Worm (Caenorhabditis elegans) whole organism, L4 larva: ENCODE data around the gene fox-1.

ENCODE experiments used
- F26F4.8 ChIP-seq: fragments of 200-800 bp; sonication (Bioruptor generic); conservative IDR thresholded peaks from 2 replicates; pipeline ENCODE4 v1.3.6; 2022; ENCODE audit warnings: missing genetic modification characterization, missing compliant biosample characterization
- F37D6.2 ChIP-seq: sonication (generic microtip); optimal IDR thresholded peaks from 2 replicates; lab custom pipeline; 2016; ENCODE audit warnings: mild to moderate bottlenecking, missing genetic modification characterization, missing compliant biosample characterization
- Y105C5A.15 ChIP-seq: fragments of 200-800 bp; sonication (Bioruptor generic); IDR thresholded peaks from 2 replicates; pipeline ENCODE4 v1.3.6; 2022; ENCODE audit warnings: missing genetic modification characterization, missing compliant biosample characterization
- Y48G9A.11 ChIP-seq: fragments of 200-800 bp; sonication (Bioruptor generic); IDR thresholded peaks from 2 replicates; pipeline ENCODE4 v1.3.6; 2022; ENCODE audit warnings: missing genetic modification reagents, missing genetic modification characterization, missing compliant biosample characterization
- aha-1 ChIP-seq: fragments of 150-350 bp; peaks from one replicate; lab custom pipeline; 2014; ENCODE audit warnings: missing biosample characterization, missing genetic modification characterization
- aly-2 ChIP-seq: sonication (generic microtip); optimal IDR thresholded peaks from 2 replicates; lab custom pipeline; 2018; ENCODE audit warnings: missing biosample characterization, missing genetic modification characterization
- arid-1 ChIP-seq: fragments of 200-800 bp; sonication (Bioruptor generic); conservative IDR thresholded peaks from 2 replicates; pipeline ENCODE4 v1.3.6; 2022; ENCODE audit warnings: missing genetic modification reagents, missing genetic modification characterization, missing compliant biosample characterization
- ceh-44 ChIP-seq: fragments of 200-800 bp; sonication (Bioruptor generic); IDR thresholded peaks from 2 replicates; pipeline ENCODE4 v1.3.6; 2022; ENCODE audit warnings: missing genetic modification reagents, missing genetic modification characterization, missing compliant biosample characterization
- ceh-82 ChIP-seq: sonication (generic microtip); optimal IDR thresholded peaks from 2 replicates; lab custom pipeline; 2017; ENCODE audit warnings: missing biosample characterization, missing genetic modification characterization
- ces-1 ChIP-seq: fragments of 150-350 bp; sonication (generic microtip); optimal IDR thresholded peaks from 4 replicates; lab custom pipeline; 2014; ENCODE audit warnings: missing biosample characterization, missing genetic modification reagents, missing genetic modification characterization
- daf-12 ChIP-seq: fragments of 150-350 bp; optimal IDR thresholded peaks from 2 replicates; lab custom pipeline; 2014; ENCODE audit warnings: missing biosample characterization, missing genetic modification reagents, missing genetic modification characterization
- dmd-6 ChIP-seq: fragments of 200-800 bp; sonication (Bioruptor generic); IDR thresholded peaks from 2 replicates; pipeline ENCODE4 v1.3.6; 2022; ENCODE audit warnings: missing genetic modification reagents, missing genetic modification characterization, missing compliant biosample characterization
- dpl-1 ChIP-seq: fragments of 150-350 bp; optimal IDR thresholded peaks from 2 replicates; lab custom pipeline; 2014; ENCODE audit warnings: missing biosample characterization, missing genetic modification reagents, missing genetic modification characterization
- dve-1 ChIP-seq: sonication (generic microtip); optimal IDR thresholded peaks from 2 replicates; lab custom pipeline; 2017; ENCODE audit warnings: antibody characterized with exemption, mild to moderate bottlenecking, missing genetic modification characterization, missing compliant biosample characterization; ENCODE audit not compliant: insufficient read depth
- egl-27 ChIP-seq: sonication (generic microtip); optimal IDR thresholded peaks from 3 replicates; lab custom pipeline; 2017; ENCODE audit warnings: missing biosample characterization, missing genetic modification reagents, missing genetic modification characterization
- egl-43 ChIP-seq: fragments of 200-800 bp; sonication (Bioruptor generic); IDR thresholded peaks from 2 replicates; pipeline ENCODE4 v1.3.6; 2022; ENCODE audit warnings: missing genetic modification reagents, missing genetic modification characterization, missing compliant biosample characterization
- fkh-10 ChIP-seq: fragments of 150-350 bp; optimal IDR thresholded peaks from 2 replicates; lab custom pipeline; 2014; ENCODE audit warnings: missing biosample characterization, missing genetic modification reagents, missing genetic modification characterization
- fos-1 ChIP-seq: fragments of 150-350 bp; optimal IDR thresholded peaks from 2 replicates; lab custom pipeline; 2014; ENCODE audit warnings: missing biosample characterization, missing genetic modification characterization
- hif-1 ChIP-seq, 2 experiments: sonication (generic microtip); optimal IDR thresholded peaks; 2 replicates each; lab custom pipeline; 2016 to 2017; ENCODE audit warnings: missing compliant biosample characterization in 2 of 2, missing genetic modification characterization in 2 of 2, missing genetic modification reagents in 2 of 2, missing genotype in 2 of 2, mild to moderate bottlenecking in 1 of 2
- hlh-30 ChIP-seq: sonication (generic microtip); optimal IDR thresholded peaks from 2 replicates; lab custom pipeline; 2017; ENCODE audit warnings: antibody characterized with exemption, mild to moderate bottlenecking, missing genetic modification characterization, missing compliant biosample characterization; ENCODE audit not compliant: insufficient read depth
- lim-7 ChIP-seq: fragments of 200-800 bp; sonication (Bioruptor generic); IDR thresholded peaks from 2 replicates; pipeline ENCODE4 v1.3.6; 2022; ENCODE audit warnings: missing genetic modification characterization, missing compliant biosample characterization
- lin-13 ChIP-seq: fragments of 150-350 bp; optimal IDR thresholded peaks from 2 replicates; lab custom pipeline; 2014; ENCODE audit warnings: missing biosample characterization, missing genetic modification reagents, missing genetic modification characterization
- lin-38 ChIP-seq: fragments of 200-800 bp; sonication (Bioruptor generic); IDR thresholded peaks from 2 replicates; pipeline ENCODE4 v1.3.6; 2022; ENCODE audit warnings: missing genetic modification reagents, missing genetic modification characterization, missing compliant biosample characterization
- lsy-2 ChIP-seq, 2 experiments: fragments of 150-350 bp in 1 of 2; sonication (generic microtip) in 1 of 2; optimal IDR thresholded peaks; 2 replicates each; lab custom pipeline; 2014 to 2017; ENCODE audit warnings: missing biosample characterization in 2 of 2, missing genetic modification characterization in 2 of 2
- madf-9 ChIP-seq: fragments of 200-800 bp; sonication (Bioruptor generic); conservative IDR thresholded peaks from 2 replicates; pipeline ENCODE4 v1.3.6; 2022; ENCODE audit warnings: missing genetic modification reagents, missing genetic modification characterization, missing compliant biosample characterization
- mdt-29 ChIP-seq: fragments of 200-800 bp; sonication (Bioruptor generic); IDR thresholded peaks from 2 replicates; pipeline ENCODE4 v1.3.6; 2022; ENCODE audit warnings: missing genetic modification reagents, missing genetic modification characterization, missing compliant biosample characterization
- mep-1 ChIP-seq: fragments of 150-350 bp; sonication (generic microtip); optimal IDR thresholded peaks from 3 replicates; lab custom pipeline; 2014; ENCODE audit warnings: missing biosample characterization, missing genetic modification characterization
- nhr-10 ChIP-seq: fragments of 150-350 bp; optimal IDR thresholded peaks from 2 replicates; lab custom pipeline; 2014; ENCODE audit warnings: missing biosample characterization, missing genetic modification characterization
- nhr-102 ChIP-seq: sonication (generic microtip); optimal IDR thresholded peaks from 2 replicates; lab custom pipeline; 2016; ENCODE audit warnings: mild to moderate bottlenecking, missing genetic modification characterization, moderate library complexity, missing compliant biosample characterization
- nhr-11 ChIP-seq: fragments of 150-350 bp; optimal IDR thresholded peaks from 2 replicates; lab custom pipeline; 2014; ENCODE audit warnings: missing biosample characterization, missing genetic modification characterization
- nhr-25 ChIP-seq: sonication (generic microtip); optimal IDR thresholded peaks from 2 replicates; lab custom pipeline; 2017; ENCODE audit warnings: missing genetic modification characterization, mild to moderate bottlenecking, missing compliant biosample characterization, antibody characterized with exemption, moderate library complexity, borderline replicate concordance; ENCODE audit not compliant: insufficient read depth
- nhr-28 ChIP-seq: fragments of 150-350 bp; optimal IDR thresholded peaks from 2 replicates; lab custom pipeline; 2014; ENCODE audit warnings: missing biosample characterization, missing genetic modification characterization
- nhr-6 ChIP-seq: fragments of 150-350 bp; optimal IDR thresholded peaks from 2 replicates; lab custom pipeline; 2014; ENCODE audit warnings: missing biosample characterization, missing genetic modification characterization
- pqm-1 ChIP-seq: sonication (generic microtip); optimal IDR thresholded peaks from 2 replicates; lab custom pipeline; 2017; ENCODE audit warnings: missing biosample characterization, missing genetic modification characterization
- rbr-2 ChIP-seq: sonication (generic microtip); optimal IDR thresholded peaks from 2 replicates; lab custom pipeline; 2016; ENCODE audit warnings: missing genotype, missing genetic modification characterization, missing compliant biosample characterization
- saeg-2 ChIP-seq: fragments of 200-800 bp; sonication (Bioruptor generic); IDR thresholded peaks from 2 replicates; pipeline ENCODE4 v1.3.6; 2022; ENCODE audit warnings: missing genetic modification reagents, missing genetic modification characterization, missing compliant biosample characterization
- snpc-4 ChIP-seq: fragments of 150-350 bp; optimal IDR thresholded peaks from 2 replicates; lab custom pipeline; 2014; ENCODE audit warnings: missing biosample characterization, missing genetic modification characterization
- spr-3 ChIP-seq: fragments of 200-800 bp; sonication (Bioruptor generic); optimal IDR thresholded peaks from 2 replicates; lab custom pipeline; 2018; ENCODE audit warnings: mild to moderate bottlenecking, missing genetic modification characterization, missing compliant biosample characterization
- tag-97 ChIP-seq: fragments of 200-800 bp; sonication (Bioruptor generic); IDR thresholded peaks from 2 replicates; pipeline ENCODE4 v1.3.6; 2022; ENCODE audit warnings: missing genetic modification characterization, missing compliant biosample characterization
- tra-1 ChIP-seq: fragments of 200-800 bp; sonication (Bioruptor generic); IDR thresholded peaks from 2 replicates; pipeline ENCODE4 v1.3.6; 2022; ENCODE audit warnings: missing genetic modification reagents, missing genetic modification characterization, missing compliant biosample characterization
- unc-130 ChIP-seq: sonication (generic microtip); optimal IDR thresholded peaks from 2 replicates; lab custom pipeline; 2016; ENCODE audit warnings: missing genetic modification reagents, missing genetic modification characterization, missing compliant biosample characterization
- zfp-3 ChIP-seq: fragments of 200-800 bp; sonication (Bioruptor generic); conservative IDR thresholded peaks from 2 replicates; pipeline ENCODE4 v1.3.6; 2022; ENCODE audit warnings: missing genetic modification reagents, missing genetic modification characterization, missing compliant biosample characterization
- zip-2 ChIP-seq: fragments of 150-350 bp; optimal IDR thresholded peaks from 2 replicates; lab custom pipeline; 2014; ENCODE audit warnings: missing biosample characterization, missing genetic modification characterization
- ztf-7 ChIP-seq: fragments of 150-350 bp; optimal IDR thresholded peaks from 2 replicates; lab custom pipeline; 2014; ENCODE audit warnings: missing biosample characterization, missing genetic modification characterization

Gene fox-1

DNA sequence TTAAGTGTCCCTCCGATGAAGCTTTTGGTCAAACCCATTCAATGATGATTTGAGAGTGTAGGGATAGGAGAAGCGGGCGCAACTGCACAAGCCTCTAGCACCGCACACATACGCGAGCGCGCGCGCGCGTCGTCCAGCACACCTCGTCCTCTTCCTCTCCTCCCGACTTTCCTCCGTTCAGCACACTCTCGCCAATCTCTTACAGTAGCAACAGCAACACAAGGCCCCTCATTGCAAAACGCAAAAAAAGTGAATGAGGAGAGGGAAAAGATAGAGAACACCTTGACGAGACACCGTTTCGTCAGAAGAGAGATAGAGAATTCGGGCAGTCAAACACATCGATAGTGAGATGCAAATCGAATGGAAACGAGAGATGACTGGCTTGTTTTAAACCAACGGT, 27.2 kb downstream of the fox-1 start (continued):
- TF ChIP-seq lim-7 (GFP tag; lab: Robert Waterston, UW) (no peak), fkh-10 (GFP tag; lab: Kevin White, UChicago) (no peak), lin-38 (GFP tag; lab: Robert Waterston, UW) (no peak), lin-13 (GFP tag; lab: Kevin White, UChicago) (peak; percentile 66), aha-1 (tag; lab: Kevin White, UChicago) (no peak), hif-1 (tag; optimal IDR thresholded peaks at IDR 0.05; lab: Kevin White, UChicago) (peak in 1 of 2 experiments; percentile 16), nhr-6 (tag; lab: Kevin White, UChicago) (peak; percentile 47), hlh-30 (peak; percentile 59), nhr-11 (tag; lab: Kevin White, UChicago) (peak; percentile 1), F37D6.2 (tag; lab: Kevin White, UChicago) (peak; percentile 5), tra-1 (GFP tag; lab: Robert Waterston, UW) (no peak), arid-1 (GFP tag; lab: Robert Waterston, UW) (0 out of 2 replicates have a peak, but pooled peaks have one; percentile 50), zfp-3 (GFP tag; lab: Robert Waterston, UW) (no peak), zip-2 (tag; lab: Kevin White, UChicago) (no peak), tag-97 (no peak), F26F4.8 (GFP tag; lab: Robert Waterston, UW) (no peak), nhr-102 (tag; lab: Kevin White, UChicago) (peak; percentile 36), aly-2 (tag; lab: Kevin White, UChicago) (no peak), nhr-10 (no peak), fos-1 (no peak), ceh-44 (GFP tag; lab: Robert Waterston, UW) (no peak), saeg-2 (peak; percentile 7; the same call in 1 of the 2 replicates), Y105C5A.15 (GFP tag; lab: Robert Waterston, UW) (no peak), egl-43 (GFP tag; lab: Robert Waterston, UW) (peak; percentile 88), Y48G9A.11 (GFP tag; lab: Robert Waterston, UW) (no peak), ces-1 (no peak), rbr-2 (tag; lab: Kevin White, UChicago) (peak; percentile 51), mep-1 (peak; percentile 83), snpc-4 (tag; lab: Kevin White, UChicago) (no peak), madf-9 (GFP tag; lab: Robert Waterston, UW) (peak; percentile 58), nhr-28 (tag; lab: Kevin White, UChicago) (peak; percentile 79), ceh-82 (tag; lab: Kevin White, UChicago) (no peak), lsy-2 (tag; optimal IDR thresholded peaks at IDR 0.05; lab: Kevin White, UChicago) (peak in 1 of 2 experiments; percentile 59), daf-12 (no peak), pqm-1 (tag; lab: Kevin White, UChicago) (peak; percentile 50), dpl-1 (GFP tag; lab: Kevin White, UChicago) (peak; percentile 15), spr-3 (no peak), dmd-6 (GFP tag; lab: Robert Waterston, UW) (peak; percentile 63), unc-130 (GFP tag; lab: Kevin White, UChicago) (no peak), egl-27 (tag; lab: Kevin White, UChicago) (no peak), nhr-25 (tag; lab: Kevin White, UChicago) (no peak), mdt-29 (no peak), dve-1 (peak; percentile 84), ztf-7 (no peak)
